Worm (Caenorhabditis elegans) whole organism, L2 larva: ENCODE data around the gene cyp-33C5.

Experiments
- F13H6.1 ChIP-seq: sonication (generic microtip); optimal IDR thresholded peaks from 2 replicates; lab custom pipeline; 2016; ENCODE audit warnings: missing genetic modification characterization, missing compliant biosample characterization
- R02D3.7 ChIP-seq: fragments of 150-350 bp; optimal IDR thresholded peaks from 2 replicates; lab custom pipeline; 2014; ENCODE audit warnings: missing biosample characterization, missing genetic modification characterization
- ZK546.5 ChIP-seq: sonication (generic microtip); optimal IDR thresholded peaks from 2 replicates; lab custom pipeline; 2017; ENCODE audit warnings: missing biosample characterization, missing genetic modification characterization
- ama-1 ChIP-seq: fragments of 150-350 bp; optimal IDR thresholded peaks from 2 replicates; lab custom pipeline; 2018; ENCODE audit warnings: inconsistent platforms
- lin-11 ChIP-seq: fragments of 150-350 bp; sonication (generic microtip); optimal IDR thresholded peaks from 2 replicates; lab custom pipeline; 2014; ENCODE audit warnings: missing biosample characterization, missing genetic modification characterization, inconsistent platforms, mixed read lengths
- lin-13 ChIP-seq: fragments of 150-350 bp; optimal IDR thresholded peaks from 2 replicates; lab custom pipeline; 2014; ENCODE audit warnings: missing biosample characterization, missing genetic modification reagents, missing genetic modification characterization
- lsy-2 ChIP-seq, 2 experiments: fragments of 150-350 bp in 1 of 2; sonication (generic microtip) in 1 of 2; optimal IDR thresholded peaks; 2 replicates each; lab custom pipeline; 2014 to 2017; ENCODE audit warnings: missing biosample characterization in 2 of 2, missing genetic modification characterization in 2 of 2
- mbf-1 ChIP-seq: sonication (generic microtip); optimal IDR thresholded peaks from 2 replicates; lab custom pipeline; 2017; ENCODE audit warnings: missing biosample characterization, missing genetic modification characterization
- snpc-4 ChIP-seq: fragments of 150-350 bp; optimal IDR thresholded peaks from 2 replicates; lab custom pipeline; 2014; ENCODE audit warnings: missing biosample characterization, missing genetic modification characterization
- unc-39 ChIP-seq: fragments of 150-350 bp; optimal IDR thresholded peaks from 2 replicates; lab custom pipeline; 2014; ENCODE audit warnings: missing biosample characterization, missing genetic modification characterization
- ztf-11 ChIP-seq: sonication (generic microtip); optimal IDR thresholded peaks from 2 replicates; lab custom pipeline; 2017; ENCODE audit warnings: missing biosample characterization, missing genetic modification characterization
- ztf-4 ChIP-seq: fragments of 150-350 bp; optimal IDR thresholded peaks from 2 replicates; lab custom pipeline; 2014; ENCODE audit warnings: missing biosample characterization, missing genetic modification characterization

- TF ChIP-seq ztf-11 (tag; lab: Kevin White, UChicago) (no peak), ama-1 (no peak), ztf-4 (tag; lab: Kevin White, UChicago) (no peak), lsy-2 (tag; optimal IDR thresholded peaks at IDR 0.05; lab: Kevin White, UChicago) (no peak), snpc-4 (no peak), mbf-1 (tag; lab: Kevin White, UChicago) (no peak), R02D3.7 (tag; lab: Kevin White, UChicago) (no peak), unc-39 (tag; lab: Kevin White, UChicago) (no peak), lin-13 (GFP tag; lab: Kevin White, UChicago) (no peak), F13H6.1 (tag; lab: Kevin White, UChicago) (peak; percentile 3), lin-11 (tag; lab: Kevin White, UChicago) (no peak), ZK546.5 (no peak)
These were observed 32.9 kb upstream of the cyp-33C5 start, which contains the start of gene nhr-133 for ce11 chrV:2211936-2212335.
